Fruit fly (Drosophila melanogaster): ENCODE measurements around the gene CG3108.

DNA sequence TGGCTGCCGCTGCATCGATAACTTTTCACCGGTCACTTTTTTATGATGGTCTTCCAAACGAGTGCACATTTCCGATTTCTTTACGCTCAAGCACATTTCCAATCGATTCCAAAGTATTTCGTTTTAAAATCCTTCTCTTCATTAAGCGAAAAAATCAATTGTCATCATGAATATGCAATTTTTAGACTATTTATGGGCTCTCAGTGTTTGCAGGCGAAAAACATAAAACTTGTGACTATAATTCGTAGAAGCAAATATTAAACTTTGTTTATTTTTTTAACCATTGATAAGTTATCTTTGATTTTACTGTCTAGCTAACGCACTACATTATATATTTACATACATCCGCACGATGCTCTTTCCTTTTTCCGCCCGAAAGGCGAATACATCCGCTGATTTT, 27.2 kb upstream of the CG3108 start, which contains the start of gene Prosbeta2R1:
- TF ChIP-seq lz (GFP tag; optimal IDR thresholded peaks at IDR 0.05): no peak
- TF ChIP-seq ss (GFP tag; optimal IDR thresholded peaks at IDR 0.05): no peak
- no peak for TF ChIP-seq Lpt (GFP tag; optimal IDR thresholded peaks at IDR 0.05)
- no peak for TF ChIP-seq Hr39 (GFP tag; optimal IDR thresholded peaks at IDR 0.05)
- TF ChIP-seq vri (GFP tag; optimal IDR thresholded peaks at IDR 0.05): no peak
- TF ChIP-seq CG6163 (GFP tag; IDR thresholded peaks at IDR 0.05): no peak
- no peak for TF ChIP-seq Sox15 (GFP tag; optimal IDR thresholded peaks at IDR 0.05)
- no peak for TF ChIP-seq CG3032 (tag; optimal IDR thresholded peaks at IDR 0.05)
- no peak for TF ChIP-seq Sox14 (GFP tag; optimal IDR thresholded peaks at IDR 0.05)
- no peak for TF ChIP-seq CG16779 (tag; optimal IDR thresholded peaks at IDR 0.05)
